Worm (Caenorhabditis elegans) whole organism, young adult: Measurements from ENCODE around the gene W07G4.1.
A peak's percentile ranks its signal among the peaks of the same experiment; 100 is the strongest.

Experiments
- F10E7.11 ChIP-seq: sonication (generic microtip); optimal IDR thresholded peaks from 2 replicates; lab custom pipeline; 2017; ENCODE audit warnings: mild to moderate bottlenecking, missing genetic modification characterization, moderate library complexity, missing compliant biosample characterization
- F39B2.1 ChIP-seq: fragments of 200-800 bp; sonication (Bioruptor generic); IDR thresholded peaks from 2 replicates; pipeline ENCODE4 v1.3.6; 2022; ENCODE audit warnings: missing genetic modification reagents, missing genetic modification characterization, missing compliant biosample characterization
- F57C9.4 ChIP-seq: sonication (generic microtip); optimal IDR thresholded peaks from 2 replicates; lab custom pipeline; 2017; ENCODE audit warnings: mild to moderate bottlenecking, missing genetic modification characterization, missing compliant biosample characterization
- K11D2.4 ChIP-seq: fragments of 200-800 bp; sonication (Bioruptor generic); IDR thresholded peaks from 2 replicates; pipeline ENCODE4 v1.3.6; 2022; ENCODE audit warnings: missing genetic modification reagents, missing genetic modification characterization, missing compliant biosample characterization
- K12H6.12 ChIP-seq: fragments of 200-800 bp; sonication (Bioruptor generic); optimal IDR thresholded peaks from 2 replicates; lab custom pipeline; 2018; ENCODE audit warnings: mild to moderate bottlenecking, missing genetic modification characterization, missing compliant biosample characterization
- T07F8.4 ChIP-seq: sonication (generic microtip); optimal IDR thresholded peaks from 2 replicates; lab custom pipeline; 2016; ENCODE audit warnings: mild to moderate bottlenecking, missing genetic modification characterization, moderate library complexity, missing compliant biosample characterization
- Y67H2A.10 ChIP-seq: fragments of 200-800 bp; sonication (Bioruptor generic); conservative IDR thresholded peaks from 2 replicates; pipeline ENCODE4 v1.3.6; 2022; ENCODE audit warnings: missing genetic modification reagents, missing genetic modification characterization, missing compliant biosample characterization
- Y95B8A.8 ChIP-seq: fragments of 200-800 bp; sonication (Bioruptor generic); IDR thresholded peaks from 2 replicates; pipeline ENCODE4 v1.3.6; 2022; ENCODE audit warnings: missing genetic modification reagents, missing genetic modification characterization, missing compliant biosample characterization
- ZK185.1 ChIP-seq: sonication (generic microtip); optimal IDR thresholded peaks from 2 replicates; lab custom pipeline; 2016; ENCODE audit warnings: mild to moderate bottlenecking, missing genetic modification characterization, missing compliant biosample characterization; ENCODE audit not compliant: poor library complexity, severe bottlenecking
- bed-1 ChIP-seq: fragments of 200-800 bp; sonication (Bioruptor generic); IDR thresholded peaks from 2 replicates; pipeline ENCODE4 v1.3.6; 2022; ENCODE audit warnings: missing genetic modification reagents, missing genetic modification characterization, missing compliant biosample characterization
- bed-2 ChIP-seq: fragments of 200-800 bp; sonication (Bioruptor generic); IDR thresholded peaks from 2 replicates; pipeline ENCODE4 v1.3.6; 2022; ENCODE audit warnings: missing genetic modification reagents, missing genetic modification characterization, missing compliant biosample characterization
- cebp-2 ChIP-seq: fragments of 200-800 bp; sonication (Bioruptor generic); IDR thresholded peaks from 2 replicates; pipeline ENCODE4 v1.3.6; 2022; ENCODE audit warnings: missing genetic modification characterization, missing compliant biosample characterization
- ceh-100 ChIP-seq: fragments of 200-800 bp; sonication (Bioruptor generic); IDR thresholded peaks from 2 replicates; pipeline ENCODE4 v1.3.6; 2022; ENCODE audit warnings: missing genetic modification reagents, missing genetic modification characterization, missing compliant biosample characterization
- ceh-58 ChIP-seq: fragments of 200-800 bp; sonication (Bioruptor generic); IDR thresholded peaks from 2 replicates; pipeline ENCODE4 v1.3.6; 2022; ENCODE audit warnings: missing genetic modification characterization, missing compliant biosample characterization
- ceh-91 ChIP-seq: fragments of 200-800 bp; sonication (Bioruptor generic); IDR thresholded peaks from 2 replicates; pipeline ENCODE4 v1.3.6; 2022; ENCODE audit warnings: missing genetic modification reagents, missing genetic modification characterization, missing compliant biosample characterization
- die-1 ChIP-seq: sonication (generic microtip); optimal IDR thresholded peaks from 2 replicates; lab custom pipeline; 2016; ENCODE audit warnings: missing genotype, mild to moderate bottlenecking, missing genetic modification characterization, missing compliant biosample characterization
- dox-1 ChIP-seq: fragments of 200-800 bp; sonication (Bioruptor generic); IDR thresholded peaks from 2 replicates; pipeline ENCODE4 v1.3.6; 2022; ENCODE audit warnings: missing genetic modification reagents, missing genetic modification characterization, missing compliant biosample characterization
- let-607 ChIP-seq, 2 experiments: fragments of 200-800 bp in 1 of 2; sonication (Bioruptor generic) in 1 of 2; sonication (generic microtip) in 1 of 2; optimal IDR thresholded peaks; 2 replicates each; lab custom pipeline; 2016 to 2018; ENCODE audit warnings: mild to moderate bottlenecking in 2 of 2, missing compliant biosample characterization in 2 of 2, missing genetic modification characterization in 2 of 2, moderate library complexity in 2 of 2, missing genotype in 1 of 2
- lin-26 ChIP-seq: fragments of 200-800 bp; sonication (Bioruptor generic); IDR thresholded peaks from 2 replicates; pipeline ENCODE4 v1.3.6; 2022; ENCODE audit warnings: missing genetic modification reagents, missing genetic modification characterization, missing compliant biosample characterization
- lir-1 ChIP-seq: fragments of 200-800 bp; sonication (Bioruptor generic); conservative IDR thresholded peaks from 2 replicates; pipeline ENCODE4 v1.3.6; 2022; ENCODE audit warnings: missing genetic modification reagents, missing genetic modification characterization, missing compliant biosample characterization
- madf-6 ChIP-seq: fragments of 200-800 bp; sonication (Bioruptor generic); IDR thresholded peaks from 2 replicates; pipeline ENCODE4 v1.3.6; 2022; ENCODE audit warnings: missing genetic modification reagents, missing genetic modification characterization, missing compliant biosample characterization
- mcd-1 ChIP-seq: fragments of 200-800 bp; sonication (Bioruptor generic); IDR thresholded peaks from 2 replicates; pipeline ENCODE4 v1.3.6; 2022; ENCODE audit warnings: missing genetic modification reagents, missing genetic modification characterization, missing compliant biosample characterization
- nfya-2 ChIP-seq: fragments of 200-800 bp; sonication (Bioruptor generic); IDR thresholded peaks from 2 replicates; pipeline ENCODE4 v1.3.6; 2022; ENCODE audit warnings: missing genetic modification reagents, missing genetic modification characterization, missing compliant biosample characterization
- nfyb-1 ChIP-seq: fragments of 200-800 bp; sonication (Bioruptor generic); IDR thresholded peaks from 2 replicates; pipeline ENCODE4 v1.3.6; 2022; ENCODE audit warnings: missing genetic modification reagents, missing genetic modification characterization, missing compliant biosample characterization
- pbrm-1 ChIP-seq: fragments of 200-800 bp; sonication (Bioruptor generic); IDR thresholded peaks from 2 replicates; pipeline ENCODE4 v1.3.6; 2022; ENCODE audit warnings: missing genetic modification reagents, missing genetic modification characterization, missing compliant biosample characterization
- rcor-1 ChIP-seq: fragments of 200-800 bp; sonication (Bioruptor generic); IDR thresholded peaks from 2 replicates; pipeline ENCODE4 v1.3.6; 2022; ENCODE audit warnings: missing genetic modification reagents, missing genetic modification characterization, missing compliant biosample characterization
- snpc-1.1 ChIP-seq: sonication (generic microtip); optimal IDR thresholded peaks from 2 replicates; lab custom pipeline; 2017; ENCODE audit warnings: missing genetic modification characterization, mild to moderate bottlenecking, missing compliant biosample characterization, antibody characterized with exemption, moderate library complexity, missing genotype, missing genetic modification reagents; ENCODE audit not compliant: insufficient read depth
- snpc-1.3 ChIP-seq: sonication (generic microtip); optimal IDR thresholded peaks from 2 replicates; lab custom pipeline; 2017; ENCODE audit warnings: missing genetic modification characterization, mild to moderate bottlenecking, missing compliant biosample characterization, antibody characterized with exemption, moderate library complexity, missing genotype, missing genetic modification reagents; ENCODE audit not compliant: insufficient read depth
- snpc-3.4 ChIP-seq: sonication (generic microtip); optimal IDR thresholded peaks from 2 replicates; lab custom pipeline; 2017; ENCODE audit warnings: missing genetic modification characterization, mild to moderate bottlenecking, missing compliant biosample characterization, antibody characterized with exemption, moderate library complexity, missing genotype, missing genetic modification reagents
- snpc-4 ChIP-seq, 5 experiments: fragments of 150-350 bp in 1 of 5; sonication (generic microtip) in 4 of 5; optimal IDR thresholded peaks; 2 replicates each; lab custom pipeline; 2014 to 2018; ENCODE audit warnings: missing genetic modification characterization in 5 of 5, missing biosample characterization in 3 of 5, antibody characterized with exemption in 2 of 5, mild to moderate bottlenecking in 2 of 5, missing compliant biosample characterization in 2 of 5, missing genotype in 2 of 5, moderate library complexity in 2 of 5, missing genetic modification reagents in 1 of 5
- somi-1 ChIP-seq: fragments of 200-800 bp; sonication (Bioruptor generic); optimal IDR thresholded peaks from 2 replicates; lab custom pipeline; 2018; ENCODE audit warnings: mild to moderate bottlenecking, missing genetic modification characterization, missing compliant biosample characterization
- tbp1 ChIP-seq: fragments of 200-800 bp; sonication (Bioruptor generic); optimal IDR thresholded peaks from 2 replicates; lab custom pipeline; 2018; ENCODE audit warnings: mild to moderate bottlenecking, missing genetic modification characterization, missing compliant biosample characterization
- unc-130 ChIP-seq: sonication (generic microtip); optimal IDR thresholded peaks from 2 replicates; lab custom pipeline; 2016; ENCODE audit warnings: missing genetic modification reagents, missing genetic modification characterization, missing compliant biosample characterization
- unc-62 ChIP-seq: fragments of 150-350 bp; optimal IDR thresholded peaks from 2 replicates; lab custom pipeline; 2014; ENCODE audit warnings: missing biosample characterization, missing genetic modification reagents, missing genetic modification characterization
- zim-3 ChIP-seq: sonication (generic microtip); optimal IDR thresholded peaks from 2 replicates; lab custom pipeline; 2017; ENCODE audit warnings: mild to moderate bottlenecking, missing genetic modification characterization, moderate library complexity, missing compliant biosample characterization
- ztf-22 ChIP-seq: fragments of 200-800 bp; sonication (Bioruptor generic); optimal IDR thresholded peaks from 2 replicates; lab custom pipeline; 2018; ENCODE audit warnings: mild to moderate bottlenecking, missing genetic modification characterization, moderate library complexity, missing compliant biosample characterization
- ztf-26 ChIP-seq: sonication (generic microtip); optimal IDR thresholded peaks from 2 replicates; lab custom pipeline; 2017; ENCODE audit warnings: missing genetic modification characterization, missing compliant biosample characterization
- ztf-28 ChIP-seq: fragments of 200-800 bp; sonication (Bioruptor generic); IDR thresholded peaks from 2 replicates; pipeline ENCODE4 v1.3.6; 2022; ENCODE audit warnings: missing genetic modification reagents, missing genetic modification characterization, missing compliant biosample characterization

W07G4.1 gene

ce11 chrV:13063402-13063801 lies 30.1 kb downstream of the W07G4.1 start:
- TF ChIP-seq Y95B8A.8 (GFP tag; lab: Robert Waterston, UW) (no peak), bed-1 (GFP tag; lab: Robert Waterston, UW) (no peak), dox-1 (GFP tag; lab: Robert Waterston, UW) (no peak), K12H6.12 (tag; lab: Kevin White, UChicago) (no peak), snpc-1.3 (tag; lab: Kevin White, UChicago) (no peak), zim-3 (tag; lab: Kevin White, UChicago) (no peak), F10E7.11 (tag; lab: Kevin White, UChicago) (no peak), nfya-2 (GFP tag; lab: Robert Waterston, UW) (no peak), ztf-28 (GFP tag; lab: Robert Waterston, UW) (no peak), unc-130 (no peak), Y67H2A.10 (GFP tag; lab: Robert Waterston, UW) (no peak)
- TF ChIP-seq, all 124 proteins: peak for 0

ce11 chrV:13064164-13064563 lies 30.8 kb downstream of the W07G4.1 start:
- TF ChIP-seq nfyb-1 (GFP tag; lab: Robert Waterston, UW) (no peak), ztf-22 (GFP tag; lab: Kevin White, UChicago) (no peak), ceh-91 (no peak), ztf-26 (tag; lab: Kevin White, UChicago) (no peak), F39B2.1 (GFP tag; lab: Robert Waterston, UW) (no peak), snpc-3.4 (tag; lab: Kevin White, UChicago) (peak; percentile 17), ceh-100 (GFP tag; lab: Robert Waterston, UW) (no peak), snpc-4 (GFP tag; optimal IDR thresholded peaks at IDR 0.05; lab: Kevin White, UChicago) (peak; percentile 76), snpc-4 (tag; optimal IDR thresholded peaks at IDR 0.05; lab: Kevin White, UChicago) (peak in 3 of 4 experiments; percentile 75 to 93 (median 91)), cebp-2 (GFP tag; lab: Robert Waterston, UW) (0 out of 2 replicates have a peak, but pooled peaks have one; percentile 44), T07F8.4 (tag; lab: Kevin White, UChicago) (no peak), snpc-1.1 (tag; lab: Kevin White, UChicago) (peak; percentile 89), bed-2 (GFP tag; lab: Robert Waterston, UW) (no peak), tbp1 (GFP tag; lab: Kevin White, UChicago) (peak; percentile 19), ceh-58 (GFP tag; lab: Robert Waterston, UW) (no peak)

- TF ChIP-seq lin-26 (GFP tag; lab: Robert Waterston, UW): no peak
- TF ChIP-seq ZK185.1 (tag; lab: Kevin White, UChicago): no peak
- no peak for TF ChIP-seq F10E7.11 (tag; lab: Kevin White, UChicago)
Measured at ce11 chrV:13070278-13070677, 37.0 kb downstream of the W07G4.1 start.

- TF ChIP-seq T07F8.4 (tag; lab: Kevin White, UChicago) (no peak), mcd-1 (GFP tag; lab: Robert Waterston, UW) (no peak), madf-6 (GFP tag; lab: Robert Waterston, UW) (no peak), F57C9.4 (tag; lab: Kevin White, UChicago) (no peak), pbrm-1 (GFP tag; lab: Robert Waterston, UW) (no peak), let-607 (tag; optimal IDR thresholded peaks at IDR 0.05; lab: Kevin White, UChicago) (no peak), unc-130 (no peak), somi-1 (GFP tag; lab: Kevin White, UChicago) (no peak), unc-62 (GFP tag; lab: Kevin White, UChicago) (no peak), lir-1 (GFP tag; lab: Robert Waterston, UW) (no peak), K11D2.4 (GFP tag; lab: Robert Waterston, UW) (no peak), die-1 (tag; lab: Kevin White, UChicago) (no peak), rcor-1 (GFP tag; lab: Robert Waterston, UW) (no peak)
- TF ChIP-seq, all 124 proteins: peak for 0
Measured at ce11 chrV:13071052-13071451, 37.7 kb downstream of the W07G4.1 start, which contains the start of gene C34B4.3. Gene C34B4.3 (minus strand): TSS chrV:13071152.
